Worm (Caenorhabditis elegans): Measurements from ENCODE around the gene M151.1.

M151.1 gene

ce11 chrII:3641197-3641596 is at the start of gene M151.1:
M151.1 (plus strand) TSS chrII:3641497.
- TF ChIP-seq ref-1 (GFP tag; conservative IDR thresholded peaks at IDR 0.05) (no peak), flt-1 (GFP tag; IDR thresholded peaks at IDR 0.05) (no peak), cog-1 (tag; optimal IDR thresholded peaks at IDR 0.05) (no peak), ztf-29 (GFP tag; IDR thresholded peaks at IDR 0.05) (no peak), T22C8.4 (GFP tag; IDR thresholded peaks at IDR 0.05) (no peak), med-1 (GFP tag; optimal IDR thresholded peaks at IDR 0.05; ENCODE audit: insufficient read depth) (no peak), klf-2 (GFP tag; conservative IDR thresholded peaks at IDR 0.05) (no peak), tab-1 (GFP tag; IDR thresholded peaks at IDR 0.05) (no peak), ztf-23 (GFP tag; IDR thresholded peaks at IDR 0.05) (no peak)

DNA sequence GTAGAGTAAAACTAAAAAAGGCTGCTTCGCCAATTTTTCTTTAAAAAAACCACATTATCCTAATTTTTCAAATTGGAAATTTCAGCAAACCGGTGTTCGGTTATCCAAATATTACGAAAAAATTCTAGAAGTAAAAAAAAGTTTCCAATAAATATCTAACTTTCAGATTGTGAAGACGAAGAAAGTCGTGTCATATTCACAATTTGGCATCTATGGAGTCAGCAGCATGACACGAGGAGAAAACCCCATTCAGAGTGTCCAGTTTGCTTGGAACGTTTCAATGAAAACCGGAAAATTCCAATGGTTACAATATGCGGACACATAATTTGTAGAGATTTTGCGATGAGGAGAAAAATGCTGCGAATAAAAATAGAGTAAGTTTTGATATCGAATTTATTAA is 46.0 kb upstream of the M151.1 start, which contains the start of gene Y49F6A.12:
Gene Y49F6A.12, plus strand, starts transcription at position 301 of the 400 bp plus-strand sequence.
- TF ChIP-seq ref-1 (GFP tag; conservative IDR thresholded peaks at IDR 0.05) (no peak), klf-2 (GFP tag; conservative IDR thresholded peaks at IDR 0.05) (no peak), tab-1 (GFP tag; IDR thresholded peaks at IDR 0.05) (no peak), ztf-29 (GFP tag; IDR thresholded peaks at IDR 0.05) (no peak), flt-1 (GFP tag; IDR thresholded peaks at IDR 0.05) (no peak), ztf-23 (GFP tag; IDR thresholded peaks at IDR 0.05) (no peak), T22C8.4 (GFP tag; IDR thresholded peaks at IDR 0.05) (no peak), med-1 (GFP tag; optimal IDR thresholded peaks at IDR 0.05; ENCODE audit: insufficient read depth) (no peak), cog-1 (tag; optimal IDR thresholded peaks at IDR 0.05) (no peak)

DNA sequence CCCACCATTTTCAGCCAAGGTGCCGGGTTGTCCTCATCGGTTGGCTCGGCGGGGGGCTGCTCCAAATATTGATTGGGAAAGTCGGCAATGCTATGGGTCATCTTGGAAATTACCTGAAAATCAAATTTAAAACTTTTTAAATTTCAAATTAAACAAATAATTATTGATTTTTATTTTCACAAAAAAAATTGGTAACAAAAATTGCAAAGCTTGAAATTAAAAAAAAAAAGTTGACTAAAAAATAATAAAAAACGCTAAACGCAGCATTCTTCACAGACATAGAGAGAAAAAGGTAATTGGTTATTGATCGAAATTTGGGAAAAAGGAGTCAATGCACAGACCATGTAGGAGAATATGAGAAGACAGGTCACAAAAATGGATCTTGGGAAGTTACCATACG is 42.6 kb upstream of the M151.1 start, which contains the start of gene Y49F6A.11:
Gene Y49F6A.11, minus strand, starts transcription at position 101 of the 400 bp plus-strand sequence.
- TF ChIP-seq flt-1 (GFP tag; IDR thresholded peaks at IDR 0.05) (no peak), T22C8.4 (GFP tag; IDR thresholded peaks at IDR 0.05) (no peak), tab-1 (GFP tag; IDR thresholded peaks at IDR 0.05) (no peak), cog-1 (tag; optimal IDR thresholded peaks at IDR 0.05) (no peak), ref-1 (GFP tag; conservative IDR thresholded peaks at IDR 0.05) (no peak), klf-2 (GFP tag; conservative IDR thresholded peaks at IDR 0.05) (no peak), med-1 (GFP tag; optimal IDR thresholded peaks at IDR 0.05; ENCODE audit: insufficient read depth) (no peak), ztf-23 (GFP tag; IDR thresholded peaks at IDR 0.05) (no peak), ztf-29 (GFP tag; IDR thresholded peaks at IDR 0.05) (no peak)

DNA sequence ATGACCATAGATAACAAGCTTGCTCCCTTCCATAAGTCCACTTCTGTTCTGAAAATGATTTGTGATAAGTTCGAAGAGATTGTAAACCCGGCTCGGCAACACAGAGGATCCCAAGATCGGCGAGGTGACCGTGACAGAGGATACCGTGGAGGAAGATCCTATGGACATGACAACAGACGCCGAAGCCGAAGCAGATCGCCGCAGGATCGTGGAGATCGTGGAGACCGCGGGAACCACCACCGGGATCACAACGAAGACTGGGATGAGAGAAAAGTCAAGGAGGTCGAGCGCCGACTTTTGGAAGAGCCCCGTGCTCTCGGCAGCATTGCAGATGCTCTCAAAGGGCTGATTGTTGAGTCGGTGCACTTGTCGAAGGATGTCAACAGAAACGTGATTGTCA is 36.7 kb upstream of the M151.1 start:
- TF ChIP-seq tab-1 (GFP tag; IDR thresholded peaks at IDR 0.05) = no peak
- TF ChIP-seq ref-1 (GFP tag; conservative IDR thresholded peaks at IDR 0.05) = no peak
- no peak for TF ChIP-seq ztf-29 (GFP tag; IDR thresholded peaks at IDR 0.05)
- TF ChIP-seq ztf-23 (GFP tag; IDR thresholded peaks at IDR 0.05) = no peak
- no peak for TF ChIP-seq klf-2 (GFP tag; conservative IDR thresholded peaks at IDR 0.05)
- TF ChIP-seq med-1 (GFP tag; optimal IDR thresholded peaks at IDR 0.05; ENCODE audit: insufficient read depth) = no peak
- no peak for TF ChIP-seq flt-1 (GFP tag; IDR thresholded peaks at IDR 0.05)
- TF ChIP-seq T22C8.4 (GFP tag; IDR thresholded peaks at IDR 0.05) = no peak
- no peak for TF ChIP-seq cog-1 (tag; optimal IDR thresholded peaks at IDR 0.05)

ce11 chrII:3609764-3610163 is 31.5 kb upstream of the M151.1 start, which contains the start of gene Y49F6A.5:
Y49F6A.5 (minus strand) TSS chrII:3609864.
- TF ChIP-seq T22C8.4 (GFP tag; IDR thresholded peaks at IDR 0.05) = no peak
- no peak for TF ChIP-seq klf-2 (GFP tag; conservative IDR thresholded peaks at IDR 0.05)
- no peak for TF ChIP-seq med-1 (GFP tag; optimal IDR thresholded peaks at IDR 0.05; ENCODE audit: insufficient read depth)
- TF ChIP-seq flt-1 (GFP tag; IDR thresholded peaks at IDR 0.05) = no peak
- no peak for TF ChIP-seq ref-1 (GFP tag; conservative IDR thresholded peaks at IDR 0.05)
- TF ChIP-seq ztf-29 (GFP tag; IDR thresholded peaks at IDR 0.05) = no peak
- TF ChIP-seq tab-1 (GFP tag; IDR thresholded peaks at IDR 0.05) = no peak

DNA sequence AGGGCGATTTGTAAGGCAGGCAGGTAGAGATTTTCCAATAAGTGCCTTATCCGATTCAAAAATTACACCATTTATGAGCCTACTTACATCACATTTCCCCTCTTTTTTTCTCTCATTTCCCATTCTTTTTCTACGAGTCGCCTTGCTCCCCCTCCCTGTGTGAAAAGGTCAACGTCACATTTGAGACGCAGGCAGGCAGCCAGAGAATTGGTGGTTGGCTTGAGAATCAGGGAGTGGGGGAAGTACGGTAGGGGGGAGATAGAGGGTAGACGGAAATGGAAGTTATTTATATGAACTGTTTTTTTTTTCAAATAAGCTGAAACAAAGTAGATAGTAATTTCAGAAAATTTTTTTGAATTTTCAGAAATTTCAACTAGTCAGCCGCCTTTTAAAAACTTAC is 24.7 kb upstream of the M151.1 start:
- TF ChIP-seq ztf-29 (GFP tag; IDR thresholded peaks at IDR 0.05) (no peak), klf-2 (GFP tag; conservative IDR thresholded peaks at IDR 0.05) (no peak), ztf-23 (GFP tag; IDR thresholded peaks at IDR 0.05) (no peak), T22C8.4 (GFP tag; IDR thresholded peaks at IDR 0.05) (no peak), flt-1 (GFP tag; IDR thresholded peaks at IDR 0.05) (no peak), cog-1 (tag; optimal IDR thresholded peaks at IDR 0.05) (no peak), tab-1 (GFP tag; IDR thresholded peaks at IDR 0.05) (no peak)

- TF ChIP-seq cog-1 (tag; optimal IDR thresholded peaks at IDR 0.05) (no peak), flt-1 (GFP tag; IDR thresholded peaks at IDR 0.05) (no peak), T22C8.4 (GFP tag; IDR thresholded peaks at IDR 0.05) (no peak), tab-1 (GFP tag; IDR thresholded peaks at IDR 0.05) (no peak), ztf-29 (GFP tag; IDR thresholded peaks at IDR 0.05) (no peak), ztf-23 (GFP tag; IDR thresholded peaks at IDR 0.05) (no peak), ref-1 (GFP tag; conservative IDR thresholded peaks at IDR 0.05) (no peak), klf-2 (GFP tag; conservative IDR thresholded peaks at IDR 0.05) (no peak), med-1 (GFP tag; optimal IDR thresholded peaks at IDR 0.05; ENCODE audit: insufficient read depth) (no peak)
These were observed 23.8 kb upstream of the M151.1 start, which contains the start of gene F40E12.1 for ce11 chrII:3617512-3617911. F40E12.1 (plus strand) TSS chrII:3617812.

ce11 chrII:3620862-3621261 is 20.4 kb upstream of the M151.1 start:
- no peak for TF ChIP-seq cog-1 (tag; optimal IDR thresholded peaks at IDR 0.05)

DNA sequence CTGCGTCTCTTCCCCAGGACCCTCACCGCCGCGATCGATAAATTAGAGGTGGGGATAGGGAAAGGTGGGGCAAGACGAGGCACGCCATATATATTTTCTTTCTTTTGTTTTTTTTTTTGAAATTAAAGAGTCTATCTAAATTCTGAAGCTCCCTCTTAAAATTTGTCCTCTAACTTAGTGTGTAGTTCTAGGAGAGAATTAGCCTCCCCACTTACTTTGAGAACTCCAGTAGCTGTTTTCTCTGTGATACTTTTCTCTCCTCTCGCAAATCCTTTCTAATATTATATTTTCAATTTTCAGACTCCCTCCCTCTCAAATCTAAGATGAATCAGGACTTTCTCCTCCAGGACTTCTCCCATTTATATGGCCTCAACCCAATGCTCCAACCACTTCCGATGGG is 19.3 kb upstream of the M151.1 start, which contains the start of gene M151.7:
Gene M151.7, plus strand, starts transcription at position 301 of the 400 bp plus-strand sequence.
- TF ChIP-seq ref-1 (GFP tag; conservative IDR thresholded peaks at IDR 0.05) (no peak), T22C8.4 (GFP tag; IDR thresholded peaks at IDR 0.05) (no peak), ztf-29 (GFP tag; IDR thresholded peaks at IDR 0.05) (no peak), klf-2 (GFP tag; conservative IDR thresholded peaks at IDR 0.05) (no peak), med-1 (GFP tag; optimal IDR thresholded peaks at IDR 0.05; ENCODE audit: insufficient read depth) (no peak), ztf-23 (GFP tag; IDR thresholded peaks at IDR 0.05) (no peak), tab-1 (GFP tag; IDR thresholded peaks at IDR 0.05) (no peak), flt-1 (GFP tag; IDR thresholded peaks at IDR 0.05) (no peak), cog-1 (tag; optimal IDR thresholded peaks at IDR 0.05) (no peak)

- TF ChIP-seq ztf-23 (GFP tag; IDR thresholded peaks at IDR 0.05) (no peak), T22C8.4 (GFP tag; IDR thresholded peaks at IDR 0.05) (no peak), ztf-29 (GFP tag; IDR thresholded peaks at IDR 0.05) (no peak), klf-2 (GFP tag; conservative IDR thresholded peaks at IDR 0.05) (no peak), flt-1 (GFP tag; IDR thresholded peaks at IDR 0.05) (no peak), tab-1 (GFP tag; IDR thresholded peaks at IDR 0.05) (no peak), cog-1 (tag; optimal IDR thresholded peaks at IDR 0.05) (no peak), ref-1 (GFP tag; conservative IDR thresholded peaks at IDR 0.05) (no peak), med-1 (GFP tag; optimal IDR thresholded peaks at IDR 0.05; ENCODE audit: insufficient read depth) (no peak)
These were observed 14.4 kb upstream of the M151.1 start, which contains the start of gene M151.3 for ce11 chrII:3626872-3627271. M151.3 (plus strand) TSS chrII:3627172.
